Worm (Caenorhabditis elegans) whole organism, late embryonic: Measurements from ENCODE around the gene ceh-87.

Experiments
- K02D7.2 ChIP-seq: sonication (generic microtip); optimal IDR thresholded peaks from 2 replicates; lab custom pipeline; 2017; ENCODE audit warnings: mild to moderate bottlenecking, missing genetic modification characterization, missing compliant biosample characterization
- ama-1 ChIP-seq: fragments of 150-350 bp; optimal IDR thresholded peaks from 2 replicates; lab custom pipeline; 2014
- ceh-24 ChIP-seq: sonication (generic microtip); optimal IDR thresholded peaks from 2 replicates; lab custom pipeline; 2016; ENCODE audit warnings: mild to moderate bottlenecking, missing genetic modification characterization, missing compliant biosample characterization
- ceh-6 ChIP-seq: fragments of 200-800 bp; sonication (Bioruptor generic); optimal IDR thresholded peaks from 2 replicates; lab custom pipeline; 2018; ENCODE audit warnings: mild to moderate bottlenecking, missing genetic modification characterization, missing compliant biosample characterization
- fax-1 ChIP-seq: sonication (generic microtip); optimal IDR thresholded peaks from 2 replicates; lab custom pipeline; 2016; ENCODE audit warnings: missing genotype, missing genetic modification characterization, missing compliant biosample characterization
- fkh-10 ChIP-seq: fragments of 150-350 bp; optimal IDR thresholded peaks from 2 replicates; lab custom pipeline; 2014; ENCODE audit warnings: missing biosample characterization, missing genetic modification reagents, missing genetic modification characterization

ce11 chrII:2684783-2685182, 675 bp upstream of the ceh-87 start:
- TF ChIP-seq K02D7.2 (tag; lab: Kevin White, UChicago) (no peak), ceh-6 (GFP tag; lab: Kevin White, UChicago) (no peak), ama-1 (lab: Kevin White, UChicago) (no peak), fkh-10 (GFP tag; lab: Kevin White, UChicago) (no peak), fax-1 (tag; lab: Kevin White, UChicago) (no peak), ceh-24 (tag; lab: Kevin White, UChicago) (no peak)
